Fruit fly (Drosophila melanogaster) whole organism, prepupa: ENCODE data around the gene PolrMT.

Experiments
- Ets96B ChIP-seq: fragments of 200-800 bp; optimal IDR thresholded peaks from 2 replicates; lab custom pipeline; 2019; ENCODE audit warnings: missing biosample characterization, mild to moderate bottlenecking, missing genetic modification characterization, moderate library complexity
- cyc ChIP-seq: fragments of 200-800 bp; sonication (Bioruptor generic); optimal IDR thresholded peaks from 3 replicates; lab custom pipeline; 2016; ENCODE audit warnings: missing biosample characterization, missing genetic modification characterization

DNA sequence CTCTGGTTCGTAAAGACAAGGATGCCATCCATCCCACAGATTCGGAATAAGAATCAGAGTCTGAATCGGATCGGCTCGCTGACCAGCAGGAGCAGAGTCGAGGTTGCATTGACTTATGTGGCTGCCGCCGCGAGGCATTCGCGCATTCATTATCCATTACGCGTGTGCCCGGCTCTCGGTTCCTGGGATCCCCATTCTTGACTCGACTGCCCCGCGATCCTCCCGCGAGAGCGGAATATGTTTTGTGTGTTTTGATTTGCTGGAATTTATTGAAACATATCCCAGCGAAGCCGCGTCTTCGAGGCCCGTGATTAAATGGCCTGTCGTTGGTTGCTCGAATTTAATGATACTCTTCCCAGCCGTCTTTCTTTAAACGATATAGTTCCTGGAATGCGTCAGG, 44.5 kb downstream of the PolrMT start:
- TF ChIP-seq cyc (GFP tag; lab: Kevin White, UChicago) (no peak), Ets96B (tag; lab: Kevin White, UChicago) (no peak)
